Worm (Caenorhabditis elegans) whole organism, L1 larva: ENCODE measurements around the gene mdt-9.

ENCODE experiments used
- aly-2 ChIP-seq: fragments of 150-350 bp; optimal IDR thresholded peaks from 2 replicates; lab custom pipeline; 2014; ENCODE audit warnings: missing biosample characterization, missing genetic modification characterization
- ama-1 ChIP-seq: fragments of 150-350 bp; optimal IDR thresholded peaks from 2 replicates; lab custom pipeline; 2014
- efl-3 ChIP-seq: fragments of 200-800 bp; sonication (Bioruptor generic); optimal IDR thresholded peaks from 2 replicates; lab custom pipeline; 2018; ENCODE audit warnings: mild to moderate bottlenecking, missing genetic modification characterization, missing compliant biosample characterization

- TF ChIP-seq ama-1 (lab: Kevin White, UChicago), result no peak
- TF ChIP-seq aly-2 (tag; lab: Kevin White, UChicago), result no peak
- TF ChIP-seq efl-3 (GFP tag; lab: Kevin White, UChicago), result no peak
These were observed 40.1 kb upstream of the mdt-9 start for ce11 chrIV:13346078-13346477.
